Fruit fly (Drosophila melanogaster): ENCODE data around the gene PGRP-SB2.

The PGRP-SB2 gene

DNA sequence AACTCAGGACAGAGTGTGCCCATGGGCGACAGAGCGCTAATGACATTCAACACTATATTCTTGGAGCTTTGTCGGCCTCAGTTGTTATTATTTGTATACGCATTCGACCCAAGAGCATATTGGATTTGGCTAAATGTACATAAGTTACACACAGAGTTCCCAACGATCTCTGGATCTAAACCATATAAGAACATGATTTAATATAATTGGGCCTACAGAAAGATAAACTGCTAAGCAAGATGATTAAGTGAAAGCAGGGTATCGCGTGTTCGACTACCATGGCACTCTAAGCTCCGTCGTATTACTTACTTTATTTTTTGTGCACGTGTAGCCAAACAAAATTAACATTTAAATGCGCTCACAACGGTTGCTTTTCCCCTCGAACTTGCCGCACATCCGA lies 33.9 kb downstream of the PGRP-SB2 start (continued):
- TF ChIP-seq CG14710 (tag; optimal IDR thresholded peaks at IDR 0.05) (peak; percentile 9), slp2 (GFP tag; optimal IDR thresholded peaks at IDR 0.05) (peak; percentile 32), ranshi (GFP tag; IDR thresholded peaks at IDR 0.05) (no peak), CG5953 (GFP tag; IDR thresholded peaks at IDR 0.05) (no peak), sna (GFP tag; IDR thresholded peaks at IDR 0.05; ENCODE audit: partially characterized antibody) (no peak), CG10209 (GFP tag; optimal IDR thresholded peaks at IDR 0.05) (peak; percentile 20), CG8478 (optimal IDR thresholded peaks at IDR 0.05) (no peak), dmrt11E (tag; optimal IDR thresholded peaks at IDR 0.05) (peak; percentile 55), CG1647 (GFP tag; optimal IDR thresholded peaks at IDR 0.05) (no peak), dimm (GFP tag; IDR thresholded peaks at IDR 0.05) (no peak), NfI (GFP tag; optimal IDR thresholded peaks at IDR 0.05) (peak; percentile 28), yki (optimal IDR thresholded peaks at IDR 0.05) (no peak), Ets97D (GFP tag; optimal IDR thresholded peaks at IDR 0.05) (no peak), CG6854 (GFP tag; optimal IDR thresholded peaks at IDR 0.05) (no peak), Optix (GFP tag; IDR thresholded peaks at IDR 0.05) (peak; percentile 66; the same call in 2 of the 3 replicates), Hr78 (GFP tag; optimal IDR thresholded peaks at IDR 0.05) (no peak), CG11504 (tag; optimal IDR thresholded peaks at IDR 0.05) (peak; percentile 61), seq (GFP tag; IDR thresholded peaks at IDR 0.05) (no peak), knrl (GFP tag; IDR thresholded peaks at IDR 0.05; ENCODE audit: partially characterized antibody) (no peak), Xrp1 (GFP tag; IDR thresholded peaks at IDR 0.05) (peak; percentile 47; the same call in 1 of the 2 replicates), Spps (tag; optimal IDR thresholded peaks at IDR 0.05) (no peak), CG9437 (GFP tag; optimal IDR thresholded peaks at IDR 0.05) (no peak), mam (GFP tag; optimal IDR thresholded peaks at IDR 0.05) (no peak), GATAe (GFP tag; conservative IDR thresholded peaks at IDR 0.05) (no peak), Neu2 (GFP tag; optimal IDR thresholded peaks at IDR 0.05; ENCODE audit: borderline replicate concordance) (no peak), CG15269 (tag; optimal IDR thresholded peaks at IDR 0.05) (peak; percentile 32), CG2120 (GFP tag; optimal IDR thresholded peaks at IDR 0.05) (no peak), tll (GFP tag; optimal IDR thresholded peaks at IDR 0.05) (no peak), CG6254 (GFP tag; optimal IDR thresholded peaks at IDR 0.05) (no peak), CG7928 (GFP tag; optimal IDR thresholded peaks at IDR 0.05) (no peak), gce (GFP tag; IDR thresholded peaks at IDR 0.05) (no peak), Oli (tag; optimal IDR thresholded peaks at IDR 0.05) (peak; percentile 59), slbo (GFP tag; IDR thresholded peaks at IDR 0.05) (no peak), sd (tag; optimal IDR thresholded peaks at IDR 0.05) (no peak), pum (GFP tag; optimal IDR thresholded peaks at IDR 0.05) (peak; percentile 31), dm (GFP tag; optimal IDR thresholded peaks at IDR 0.05) (peak; percentile 10), tx (GFP tag; optimal IDR thresholded peaks at IDR 0.05) (peak; percentile 3), pzg (GFP tag; optimal IDR thresholded peaks at IDR 0.05) (no peak), Tbp (GFP tag; optimal IDR thresholded peaks at IDR 0.05) (no peak), CG3847 (GFP tag; IDR thresholded peaks at IDR 0.05) (no peak), NK7.1 (GFP tag; optimal IDR thresholded peaks at IDR 0.05) (no peak), Hr51 (GFP tag; optimal IDR thresholded peaks at IDR 0.05) (peak in 1 of 2 experiments; percentile 11), Hsf (GFP tag; optimal IDR thresholded peaks at IDR 0.05) (peak; percentile 52), CG10366 (GFP tag; IDR thresholded peaks at IDR 0.05) (peak; percentile 16; the same call in 1 of the 2 replicates), CG34376 (GFP tag; optimal IDR thresholded peaks at IDR 0.05) (no peak), Antp (GFP tag; optimal IDR thresholded peaks at IDR 0.05) (peak; percentile 25), nmo (GFP tag; optimal IDR thresholded peaks at IDR 0.05) (peak; percentile 49), da (GFP tag; optimal IDR thresholded peaks at IDR 0.05) (no peak), Chrac-16 (GFP tag; optimal IDR thresholded peaks at IDR 0.05) (peak; percentile 29), fd64A (GFP tag; optimal IDR thresholded peaks at IDR 0.05) (peak; percentile 5), CG7839 (tag; optimal IDR thresholded peaks at IDR 0.05) (peak; percentile 52)
